Worm (Caenorhabditis elegans) whole organism, young adult: Measurements from ENCODE around the gene W03C9.5.

Experiments
- B0261.1 ChIP-seq: sonication (generic microtip); optimal IDR thresholded peaks from 2 replicates; lab custom pipeline; 2016; ENCODE audit warnings: mild to moderate bottlenecking, missing genetic modification characterization, moderate library complexity, missing compliant biosample characterization
- F37B4.10 ChIP-seq: fragments of 200-800 bp; sonication (Bioruptor generic); IDR thresholded peaks from 2 replicates; pipeline ENCODE4 v1.3.6; 2022; ENCODE audit warnings: missing genetic modification characterization, missing compliant biosample characterization
- F49E8.2 ChIP-seq: sonication (generic microtip); optimal IDR thresholded peaks from 3 replicates; lab custom pipeline; 2017; ENCODE audit warnings: missing genetic modification characterization, mild to moderate bottlenecking, missing compliant biosample characterization, antibody characterized with exemption, moderate library complexity; ENCODE audit not compliant: insufficient read depth
- K11D2.4 ChIP-seq: fragments of 200-800 bp; sonication (Bioruptor generic); IDR thresholded peaks from 2 replicates; pipeline ENCODE4 v1.3.6; 2022; ENCODE audit warnings: missing genetic modification reagents, missing genetic modification characterization, missing compliant biosample characterization
- Y53F4B.3 ChIP-seq: fragments of 200-800 bp; sonication (Bioruptor generic); IDR thresholded peaks from 2 replicates; pipeline ENCODE4 v1.3.6; 2022; ENCODE audit warnings: missing genetic modification reagents, missing genetic modification characterization, missing compliant biosample characterization
- ceh-100 ChIP-seq: fragments of 200-800 bp; sonication (Bioruptor generic); IDR thresholded peaks from 2 replicates; pipeline ENCODE4 v1.3.6; 2022; ENCODE audit warnings: missing genetic modification reagents, missing genetic modification characterization, missing compliant biosample characterization
- die-1 ChIP-seq: sonication (generic microtip); optimal IDR thresholded peaks from 2 replicates; lab custom pipeline; 2016; ENCODE audit warnings: missing genotype, mild to moderate bottlenecking, missing genetic modification characterization, missing compliant biosample characterization
- dox-1 ChIP-seq: fragments of 200-800 bp; sonication (Bioruptor generic); IDR thresholded peaks from 2 replicates; pipeline ENCODE4 v1.3.6; 2022; ENCODE audit warnings: missing genetic modification reagents, missing genetic modification characterization, missing compliant biosample characterization
- egrh-3 ChIP-seq: fragments of 200-800 bp; sonication (Bioruptor generic); IDR thresholded peaks from 2 replicates; pipeline ENCODE4 v1.3.6; 2022; ENCODE audit warnings: missing genetic modification reagents, missing genetic modification characterization, missing compliant biosample characterization
- gei-17 ChIP-seq: fragments of 200-800 bp; sonication (Bioruptor generic); optimal IDR thresholded peaks from 2 replicates; lab custom pipeline; 2018; ENCODE audit warnings: mild to moderate bottlenecking, missing genetic modification characterization, missing compliant biosample characterization
- hrde-1 ChIP-seq: sonication (generic microtip); optimal IDR thresholded peaks from 2 replicates; lab custom pipeline; 2016; ENCODE audit warnings: missing genetic modification characterization, mild to moderate bottlenecking, missing compliant biosample characterization, moderate library complexity, missing genotype, missing genetic modification reagents, borderline replicate concordance
- let-607 ChIP-seq, 2 experiments: fragments of 200-800 bp in 1 of 2; sonication (Bioruptor generic) in 1 of 2; sonication (generic microtip) in 1 of 2; optimal IDR thresholded peaks; 2 replicates each; lab custom pipeline; 2016 to 2018; ENCODE audit warnings: mild to moderate bottlenecking in 2 of 2, missing compliant biosample characterization in 2 of 2, missing genetic modification characterization in 2 of 2, moderate library complexity in 2 of 2, missing genotype in 1 of 2
- lin-26 ChIP-seq: fragments of 200-800 bp; sonication (Bioruptor generic); IDR thresholded peaks from 2 replicates; pipeline ENCODE4 v1.3.6; 2022; ENCODE audit warnings: missing genetic modification reagents, missing genetic modification characterization, missing compliant biosample characterization
- nhr-27 ChIP-seq: fragments of 200-800 bp; sonication (Bioruptor generic); optimal IDR thresholded peaks from 2 replicates; lab custom pipeline; 2018; ENCODE audit warnings: mild to moderate bottlenecking, missing genetic modification characterization, moderate library complexity, missing compliant biosample characterization
- pbrm-1 ChIP-seq: fragments of 200-800 bp; sonication (Bioruptor generic); IDR thresholded peaks from 2 replicates; pipeline ENCODE4 v1.3.6; 2022; ENCODE audit warnings: missing genetic modification reagents, missing genetic modification characterization, missing compliant biosample characterization
- repo-1 ChIP-seq: sonication (generic microtip); optimal IDR thresholded peaks from 2 replicates; lab custom pipeline; 2017; ENCODE audit warnings: mild to moderate bottlenecking, missing genetic modification characterization, missing compliant biosample characterization
- sdz-38 ChIP-seq: sonication (generic microtip); optimal IDR thresholded peaks from 2 replicates; lab custom pipeline; 2016; ENCODE audit warnings: missing genotype, missing genetic modification characterization, missing compliant biosample characterization
- tbp1 ChIP-seq: fragments of 200-800 bp; sonication (Bioruptor generic); optimal IDR thresholded peaks from 2 replicates; lab custom pipeline; 2018; ENCODE audit warnings: mild to moderate bottlenecking, missing genetic modification characterization, missing compliant biosample characterization
- tbx-9 ChIP-seq: sonication (generic microtip); optimal IDR thresholded peaks from 2 replicates; lab custom pipeline; 2016; ENCODE audit warnings: borderline replicate concordance, missing genetic modification characterization, inconsistent platforms, missing compliant biosample characterization
- zfh-2 ChIP-seq: fragments of 200-800 bp; sonication (Bioruptor generic); conservative IDR thresholded peaks from 2 replicates; pipeline ENCODE4 v1.3.6; 2022; ENCODE audit warnings: missing genetic modification reagents, missing genetic modification characterization, missing compliant biosample characterization

The W03C9.5 gene

DNA sequence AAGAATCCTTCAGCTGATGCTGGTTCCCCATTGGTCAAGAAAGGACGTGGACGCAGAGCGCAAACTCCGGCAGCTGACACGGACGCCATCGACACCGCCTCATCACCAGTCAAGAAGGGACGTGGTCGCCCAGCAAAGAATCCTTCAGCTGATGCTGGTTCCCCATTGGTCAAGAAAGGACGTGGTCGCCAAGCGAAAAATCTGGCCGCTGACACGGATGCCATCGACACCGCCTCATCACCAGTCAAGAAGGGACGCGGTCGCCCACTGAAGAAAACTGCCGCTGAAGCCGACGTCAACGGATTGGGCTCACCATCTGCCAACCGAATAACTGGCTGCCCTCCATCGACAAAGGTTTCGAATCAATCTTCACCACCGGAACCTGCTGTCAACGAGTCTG, 50.4 kb downstream of the W03C9.5 start:
- TF ChIP-seq ceh-100 (GFP tag; lab: Robert Waterston, UW), result no peak
- no peak for TF ChIP-seq pbrm-1
- TF ChIP-seq let-607 (tag; optimal IDR thresholded peaks at IDR 0.05; lab: Kevin White, UChicago), result peak in 1 of 2 experiments; percentile 17
- TF ChIP-seq egrh-3 (GFP tag; lab: Robert Waterston, UW), result peak; percentile 33; the same call in 1 of the 2 replicates
- TF ChIP-seq die-1, result no peak
- TF ChIP-seq zfh-2 (GFP tag; lab: Robert Waterston, UW), result peak; percentile 79
- peak; percentile 12 for TF ChIP-seq repo-1
- no peak for TF ChIP-seq dox-1 (GFP tag; lab: Robert Waterston, UW)
- no peak for TF ChIP-seq nhr-27 (tag; lab: Kevin White, UChicago)
- TF ChIP-seq F37B4.10 (GFP tag; lab: Robert Waterston, UW), result peak; percentile 63; the same call in 1 of the 2 replicates
- no peak for TF ChIP-seq hrde-1 (tag; lab: Kevin White, UChicago)
- no peak for TF ChIP-seq tbx-9 (tag; lab: Kevin White, UChicago)
- no peak for TF ChIP-seq lin-26 (GFP tag; lab: Robert Waterston, UW)
- TF ChIP-seq B0261.1 (tag; lab: Kevin White, UChicago), result no peak
- TF ChIP-seq sdz-38 (tag; lab: Kevin White, UChicago), result no peak
- no peak for TF ChIP-seq tbp1 (GFP tag; lab: Kevin White, UChicago)
- TF ChIP-seq K11D2.4 (GFP tag; lab: Robert Waterston, UW), result 0 out of 2 replicates have a peak, but pooled peaks have one; percentile 19
- TF ChIP-seq Y53F4B.3 (GFP tag; lab: Robert Waterston, UW), result no peak
- TF ChIP-seq gei-17 (GFP tag; lab: Kevin White, UChicago), result no peak
- no peak for TF ChIP-seq F49E8.2 (tag; lab: Kevin White, UChicago)
